Fruit fly (Drosophila melanogaster): Measurements from ENCODE around the gene CG34347.

The CG34347 gene

DNA sequence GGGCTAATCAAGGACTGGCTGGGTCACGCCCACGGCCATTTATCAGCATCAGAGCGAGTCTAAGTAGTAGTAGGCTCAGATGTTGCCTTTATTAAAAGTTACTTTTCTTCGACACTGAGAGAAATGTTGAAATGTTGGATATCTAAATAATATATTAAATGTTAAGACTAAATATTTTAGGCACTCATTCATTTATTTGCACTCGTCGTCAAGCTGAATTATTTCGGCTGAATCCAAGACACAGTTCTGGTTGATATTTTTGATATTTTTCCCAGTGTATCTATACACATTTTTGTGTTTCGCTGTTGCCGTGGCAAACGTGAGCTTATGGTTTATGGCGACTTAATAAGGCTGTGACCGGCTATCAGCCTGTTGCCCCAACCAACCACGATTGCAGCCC is 14.1 kb downstream of the CG34347 start (continued):
- TF ChIP-seq CG9139 (GFP tag; optimal IDR thresholded peaks at IDR 0.05), result peak; percentile 27
- TF ChIP-seq svp (GFP tag), result peak; percentile 57
- peak; percentile 37 for TF ChIP-seq CG16779 (tag; optimal IDR thresholded peaks at IDR 0.05)
- TF ChIP-seq vri (GFP tag; optimal IDR thresholded peaks at IDR 0.05), result no peak
- peak; percentile 36 for TF ChIP-seq pdm3 (GFP tag; optimal IDR thresholded peaks at IDR 0.05)
- TF ChIP-seq Gug (GFP tag; IDR thresholded peaks at IDR 0.05), result peak; percentile 76
- TF ChIP-seq CG11902 (GFP tag; optimal IDR thresholded peaks at IDR 0.05), result peak; percentile 12
- peak; percentile 66 for TF ChIP-seq dac (GFP tag; optimal IDR thresholded peaks at IDR 0.05)

DNA sequence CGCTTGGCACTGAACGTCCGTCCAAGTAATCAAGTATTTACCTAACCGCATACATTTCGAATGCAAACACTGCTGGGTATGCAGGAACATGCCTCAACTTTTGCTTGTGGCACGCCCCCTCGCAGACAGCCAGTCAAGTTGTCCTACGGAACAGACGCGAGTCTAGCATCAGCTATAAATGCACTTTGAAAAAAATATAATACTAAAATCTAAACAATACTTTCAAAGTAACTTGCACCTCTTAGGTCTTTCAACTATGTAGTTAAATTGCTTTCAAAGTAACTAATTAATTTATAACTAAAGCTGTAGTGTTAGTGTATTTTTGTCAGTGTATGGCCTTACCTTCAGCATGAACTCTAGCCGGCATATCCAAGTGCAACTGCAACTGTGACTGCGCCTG is 18.9 kb downstream of the CG34347 start:
- TF ChIP-seq salr (GFP tag; optimal IDR thresholded peaks at IDR 0.05), result peak; percentile 19 to 66
- TF ChIP-seq fd85E (GFP tag; optimal IDR thresholded peaks at IDR 0.05), result no peak
- TF ChIP-seq ss (GFP tag; optimal IDR thresholded peaks at IDR 0.05), result peak; percentile 85 to 86
- peak; percentile 72 for TF ChIP-seq acj6 (GFP tag; optimal IDR thresholded peaks at IDR 0.05)
- no peak for TF ChIP-seq CG6854 (GFP tag; optimal IDR thresholded peaks at IDR 0.05)
- no peak for TF ChIP-seq fkh (GFP tag; optimal IDR thresholded peaks at IDR 0.05)
- peak; percentile 70 for TF ChIP-seq OdsH (GFP tag; optimal IDR thresholded peaks at IDR 0.05)
- TF ChIP-seq CG6792 (GFP tag; optimal IDR thresholded peaks at IDR 0.05), result peak; percentile 60
- peak; percentile 12 for TF ChIP-seq dac (GFP tag; optimal IDR thresholded peaks at IDR 0.05)
- TF ChIP-seq cyc (GFP tag; optimal IDR thresholded peaks at IDR 0.05), result peak; percentile 39
- TF ChIP-seq CG31627 (GFP tag; optimal IDR thresholded peaks at IDR 0.05), result no peak
- no peak for TF ChIP-seq CG11294 (GFP tag; IDR thresholded peaks at IDR 0.05)
- peak; percentile 63 for TF ChIP-seq CG16779 (tag; optimal IDR thresholded peaks at IDR 0.05)
- no peak for TF ChIP-seq Blimp-1 (GFP tag; optimal IDR thresholded peaks at IDR 0.05)
- peak; percentile 94 for TF ChIP-seq Ets96B (tag; optimal IDR thresholded peaks at IDR 0.05)
- peak; percentile 91 for TF ChIP-seq CG6163 (GFP tag; IDR thresholded peaks at IDR 0.05)
- TF ChIP-seq Met (GFP tag; optimal IDR thresholded peaks at IDR 0.05), result peak; percentile 32
- TF ChIP-seq vri (GFP tag; optimal IDR thresholded peaks at IDR 0.05), result no peak
- peak; percentile 63 for TF ChIP-seq CG7368 (GFP tag; optimal IDR thresholded peaks at IDR 0.05)
- peak; percentile 28 for TF ChIP-seq esn (GFP tag; optimal IDR thresholded peaks at IDR 0.05)
- peak; percentile 53 for TF ChIP-seq topi (GFP tag; optimal IDR thresholded peaks at IDR 0.05)
- TF ChIP-seq Hr38 (GFP tag; optimal IDR thresholded peaks at IDR 0.05), result no peak
- TF ChIP-seq eg (GFP tag; IDR thresholded peaks at IDR 0.05), result peak; percentile 85
- peak; percentile 80 for TF ChIP-seq CG1621 (tag; optimal IDR thresholded peaks at IDR 0.05)
- peak; percentile 89 for TF ChIP-seq CG6808 (GFP tag; optimal IDR thresholded peaks at IDR 0.05)
- peak; percentile 21 for TF ChIP-seq Sox15 (GFP tag; optimal IDR thresholded peaks at IDR 0.05)
- TF ChIP-seq CG3032 (tag; optimal IDR thresholded peaks at IDR 0.05), result peak; percentile 90
- peak; percentile 72 for TF ChIP-seq Gug (GFP tag; IDR thresholded peaks at IDR 0.05)
- peak; percentile 67 for TF ChIP-seq CG32006 (GFP tag; optimal IDR thresholded peaks at IDR 0.05)
- peak; percentile 84 for TF ChIP-seq CG10631 (GFP tag; optimal IDR thresholded peaks at IDR 0.05)
- peak; percentile 89 for TF ChIP-seq CG9139 (GFP tag; optimal IDR thresholded peaks at IDR 0.05)
- TF ChIP-seq fd59A (GFP tag; optimal IDR thresholded peaks at IDR 0.05), result peak; percentile 79
- peak; percentile 52 for TF ChIP-seq lz (GFP tag; optimal IDR thresholded peaks at IDR 0.05)
- TF ChIP-seq CG11762 (GFP tag; optimal IDR thresholded peaks at IDR 0.05; ENCODE audit: insufficient read depth), result peak; percentile 72
- TF ChIP-seq dsx (GFP tag; optimal IDR thresholded peaks at IDR 0.05; ENCODE audit: poor library complexity, severe bottlenecking), result peak; percentile 90
- peak; percentile 94 for TF ChIP-seq Eip78C (GFP tag)
- TF ChIP-seq Lpt (GFP tag; optimal IDR thresholded peaks at IDR 0.05), result peak; percentile 69
- TF ChIP-seq Hr4 (GFP tag; optimal IDR thresholded peaks at IDR 0.05), result peak; percentile 61
- TF ChIP-seq Sox102F (GFP tag; optimal IDR thresholded peaks at IDR 0.05), result no peak
- TF ChIP-seq CG4318 (GFP tag; optimal IDR thresholded peaks at IDR 0.05), result peak; percentile 45
- TF ChIP-seq CG6276 (GFP tag; optimal IDR thresholded peaks at IDR 0.05), result peak; percentile 33
- no peak for TF ChIP-seq Ets21C (GFP tag; optimal IDR thresholded peaks at IDR 0.05)
- peak; percentile 88 for TF ChIP-seq spab (GFP tag; optimal IDR thresholded peaks at IDR 0.05)
- peak; percentile 60 for TF ChIP-seq svp (GFP tag)
- TF ChIP-seq CG3919 (GFP tag; optimal IDR thresholded peaks at IDR 0.05), result peak; percentile 84
- TF ChIP-seq CG8319 (GFP tag; optimal IDR thresholded peaks at IDR 0.05), result peak; percentile 13
- TF ChIP-seq CG8632 (GFP tag; optimal IDR thresholded peaks at IDR 0.05), result peak; percentile 47
